Worm (Caenorhabditis elegans) whole organism, young adult: Measurements from ENCODE around the gene R05F9.11.

ENCODE experiments used
- B0336.3 ChIP-seq: fragments of 200-800 bp; sonication (Bioruptor generic); IDR thresholded peaks from 2 replicates; pipeline ENCODE4 v1.3.6; 2022; ENCODE audit warnings: missing genetic modification characterization, missing compliant biosample characterization
- D2030.7 ChIP-seq: fragments of 200-800 bp; sonication (Bioruptor generic); IDR thresholded peaks from 2 replicates; pipeline ENCODE4 v1.3.6; 2022; ENCODE audit warnings: missing genetic modification reagents, missing genetic modification characterization, missing compliant biosample characterization
- F22D6.2 ChIP-seq: sonication (generic microtip); optimal IDR thresholded peaks from 2 replicates; lab custom pipeline; 2016; ENCODE audit warnings: mild to moderate bottlenecking, missing genetic modification characterization, missing compliant biosample characterization
- F33H1.4 ChIP-seq: fragments of 200-800 bp; sonication (Bioruptor generic); IDR thresholded peaks from 2 replicates; pipeline ENCODE4 v1.3.6; 2022; ENCODE audit warnings: missing genetic modification reagents, missing genetic modification characterization, missing compliant biosample characterization
- F37B4.10 ChIP-seq: fragments of 200-800 bp; sonication (Bioruptor generic); IDR thresholded peaks from 2 replicates; pipeline ENCODE4 v1.3.6; 2022; ENCODE audit warnings: missing genetic modification characterization, missing compliant biosample characterization
- F39B2.1 ChIP-seq: fragments of 200-800 bp; sonication (Bioruptor generic); IDR thresholded peaks from 2 replicates; pipeline ENCODE4 v1.3.6; 2022; ENCODE audit warnings: missing genetic modification reagents, missing genetic modification characterization, missing compliant biosample characterization
- F49E8.2 ChIP-seq: sonication (generic microtip); optimal IDR thresholded peaks from 3 replicates; lab custom pipeline; 2017; ENCODE audit warnings: missing genetic modification characterization, mild to moderate bottlenecking, missing compliant biosample characterization, antibody characterized with exemption, moderate library complexity; ENCODE audit not compliant: insufficient read depth
- F52B5.7 ChIP-seq: sonication (generic microtip); optimal IDR thresholded peaks from 2 replicates; lab custom pipeline; 2016; ENCODE audit warnings: mild to moderate bottlenecking, missing genetic modification characterization, missing compliant biosample characterization
- K12H6.12 ChIP-seq: fragments of 200-800 bp; sonication (Bioruptor generic); optimal IDR thresholded peaks from 2 replicates; lab custom pipeline; 2018; ENCODE audit warnings: mild to moderate bottlenecking, missing genetic modification characterization, missing compliant biosample characterization
- T07F8.4 ChIP-seq: sonication (generic microtip); optimal IDR thresholded peaks from 2 replicates; lab custom pipeline; 2016; ENCODE audit warnings: mild to moderate bottlenecking, missing genetic modification characterization, moderate library complexity, missing compliant biosample characterization
- Y53G8AR.9 ChIP-seq: fragments of 200-800 bp; sonication (Bioruptor generic); conservative IDR thresholded peaks from 2 replicates; pipeline ENCODE4 v1.3.6; 2022; ENCODE audit warnings: missing genetic modification reagents, missing genetic modification characterization, missing compliant biosample characterization
- Y67H2A.10 ChIP-seq: fragments of 200-800 bp; sonication (Bioruptor generic); conservative IDR thresholded peaks from 2 replicates; pipeline ENCODE4 v1.3.6; 2022; ENCODE audit warnings: missing genetic modification reagents, missing genetic modification characterization, missing compliant biosample characterization
- Y95B8A.8 ChIP-seq: fragments of 200-800 bp; sonication (Bioruptor generic); IDR thresholded peaks from 2 replicates; pipeline ENCODE4 v1.3.6; 2022; ENCODE audit warnings: missing genetic modification reagents, missing genetic modification characterization, missing compliant biosample characterization
- akir-1 ChIP-seq: fragments of 200-800 bp; sonication (Bioruptor generic); optimal IDR thresholded peaks from 2 replicates; lab custom pipeline; 2018; ENCODE audit warnings: mild to moderate bottlenecking, missing genetic modification characterization, moderate library complexity, missing compliant biosample characterization
- aptf-3 ChIP-seq: fragments of 200-800 bp; sonication (Bioruptor generic); IDR thresholded peaks from 2 replicates; pipeline ENCODE4 v1.3.6; 2022; ENCODE audit warnings: missing genetic modification characterization, missing compliant biosample characterization
- attf-3 ChIP-seq: fragments of 200-800 bp; sonication (Bioruptor generic); conservative IDR thresholded peaks from 2 replicates; pipeline ENCODE4 v1.3.6; 2022; ENCODE audit warnings: missing genetic modification reagents, missing genetic modification characterization, missing compliant biosample characterization
- ceh-27 ChIP-seq: fragments of 200-800 bp; sonication (Bioruptor generic); optimal IDR thresholded peaks from 2 replicates; lab custom pipeline; 2018; ENCODE audit warnings: mild to moderate bottlenecking, missing genetic modification characterization, moderate library complexity, missing compliant biosample characterization
- die-1 ChIP-seq: sonication (generic microtip); optimal IDR thresholded peaks from 2 replicates; lab custom pipeline; 2016; ENCODE audit warnings: missing genotype, mild to moderate bottlenecking, missing genetic modification characterization, missing compliant biosample characterization
- egl-44 ChIP-seq: fragments of 200-800 bp; sonication (Bioruptor generic); IDR thresholded peaks from 2 replicates; pipeline ENCODE4 v1.3.6; 2022; ENCODE audit warnings: missing genetic modification reagents, missing genetic modification characterization, missing compliant biosample characterization
- ekl-4 ChIP-seq: fragments of 200-800 bp; sonication (Bioruptor generic); IDR thresholded peaks from 2 replicates; pipeline ENCODE4 v1.3.6; 2022; ENCODE audit warnings: missing genetic modification reagents, missing genetic modification characterization, missing compliant biosample characterization
- fkh-3 ChIP-seq: sonication (generic microtip); optimal IDR thresholded peaks from 2 replicates; lab custom pipeline; 2016; ENCODE audit warnings: mild to moderate bottlenecking, missing genetic modification characterization, missing compliant biosample characterization
- lag-1 ChIP-seq: fragments of 200-800 bp; sonication (Bioruptor generic); IDR thresholded peaks from 2 replicates; pipeline ENCODE4 v1.3.6; 2022; ENCODE audit warnings: missing genetic modification reagents, missing genetic modification characterization, missing compliant biosample characterization
- let-607 ChIP-seq, 2 experiments: fragments of 200-800 bp in 1 of 2; sonication (Bioruptor generic) in 1 of 2; sonication (generic microtip) in 1 of 2; optimal IDR thresholded peaks; 2 replicates each; lab custom pipeline; 2016 to 2018; ENCODE audit warnings: mild to moderate bottlenecking in 2 of 2, missing compliant biosample characterization in 2 of 2, missing genetic modification characterization in 2 of 2, moderate library complexity in 2 of 2, missing genotype in 1 of 2
- lin-40 ChIP-seq: sonication (generic microtip); optimal IDR thresholded peaks from 2 replicates; lab custom pipeline; 2016; ENCODE audit warnings: missing genetic modification characterization, mild to moderate bottlenecking, missing compliant biosample characterization, missing genotype, missing genetic modification reagents
- madf-3 ChIP-seq: fragments of 200-800 bp; sonication (Bioruptor generic); IDR thresholded peaks from 2 replicates; pipeline ENCODE4 v1.3.6; 2022; ENCODE audit warnings: missing genetic modification reagents, missing genetic modification characterization, missing compliant biosample characterization
- madf-8 ChIP-seq: fragments of 200-800 bp; sonication (Bioruptor generic); conservative IDR thresholded peaks from 2 replicates; pipeline ENCODE4 v1.3.6; 2022; ENCODE audit warnings: missing genetic modification reagents, missing genetic modification characterization, missing compliant biosample characterization
- mes-4 ChIP-seq: sonication (generic microtip); optimal IDR thresholded peaks from 2 replicates; lab custom pipeline; 2016; ENCODE audit warnings: missing genotype, missing genetic modification characterization, missing compliant biosample characterization
- mxl-1 ChIP-seq: sonication (generic microtip); optimal IDR thresholded peaks from 2 replicates; lab custom pipeline; 2016; ENCODE audit warnings: missing genetic modification characterization, missing compliant biosample characterization
- nfya-1 ChIP-seq: sonication (generic microtip); optimal IDR thresholded peaks from 2 replicates; lab custom pipeline; 2017; ENCODE audit warnings: antibody characterized with exemption, missing compliant biosample characterization, missing genetic modification characterization, borderline replicate concordance; ENCODE audit not compliant: insufficient read depth
- nfyb-1 ChIP-seq: fragments of 200-800 bp; sonication (Bioruptor generic); IDR thresholded peaks from 2 replicates; pipeline ENCODE4 v1.3.6; 2022; ENCODE audit warnings: missing genetic modification reagents, missing genetic modification characterization, missing compliant biosample characterization
- nhr-27 ChIP-seq: fragments of 200-800 bp; sonication (Bioruptor generic); optimal IDR thresholded peaks from 2 replicates; lab custom pipeline; 2018; ENCODE audit warnings: mild to moderate bottlenecking, missing genetic modification characterization, moderate library complexity, missing compliant biosample characterization
- nhr-80 ChIP-seq: sonication (generic microtip); optimal IDR thresholded peaks from 2 replicates; lab custom pipeline; 2016; ENCODE audit warnings: missing genetic modification characterization, missing compliant biosample characterization
- pha-4 ChIP-seq: fragments of 150-350 bp; sonication (generic microtip); optimal IDR thresholded peaks from 2 replicates; lab custom pipeline; 2014; ENCODE audit warnings: missing biosample characterization, missing genetic modification reagents, missing genetic modification characterization
- sea-2 ChIP-seq: fragments of 200-800 bp; sonication (Bioruptor generic); IDR thresholded peaks from 2 replicates; pipeline ENCODE4 v1.3.6; 2022; ENCODE audit warnings: missing genetic modification characterization, missing compliant biosample characterization
- snpc-4 ChIP-seq, 5 experiments: fragments of 150-350 bp in 1 of 5; sonication (generic microtip) in 4 of 5; optimal IDR thresholded peaks; 2 replicates each; lab custom pipeline; 2014 to 2018; ENCODE audit warnings: missing genetic modification characterization in 5 of 5, missing biosample characterization in 3 of 5, antibody characterized with exemption in 2 of 5, mild to moderate bottlenecking in 2 of 5, missing compliant biosample characterization in 2 of 5, missing genotype in 2 of 5, moderate library complexity in 2 of 5, missing genetic modification reagents in 1 of 5
- tbx-9 ChIP-seq: sonication (generic microtip); optimal IDR thresholded peaks from 2 replicates; lab custom pipeline; 2016; ENCODE audit warnings: borderline replicate concordance, missing genetic modification characterization, inconsistent platforms, missing compliant biosample characterization
- tlf-1 ChIP-seq: fragments of 200-800 bp; sonication (Bioruptor generic); optimal IDR thresholded peaks from 2 replicates; lab custom pipeline; 2018; ENCODE audit warnings: mild to moderate bottlenecking, missing genetic modification characterization, missing compliant biosample characterization
- unc-130 ChIP-seq: sonication (generic microtip); optimal IDR thresholded peaks from 2 replicates; lab custom pipeline; 2016; ENCODE audit warnings: missing genetic modification reagents, missing genetic modification characterization, missing compliant biosample characterization
- zfh-2 ChIP-seq: fragments of 200-800 bp; sonication (Bioruptor generic); conservative IDR thresholded peaks from 2 replicates; pipeline ENCODE4 v1.3.6; 2022; ENCODE audit warnings: missing genetic modification reagents, missing genetic modification characterization, missing compliant biosample characterization
- ztf-22 ChIP-seq: fragments of 200-800 bp; sonication (Bioruptor generic); optimal IDR thresholded peaks from 2 replicates; lab custom pipeline; 2018; ENCODE audit warnings: mild to moderate bottlenecking, missing genetic modification characterization, moderate library complexity, missing compliant biosample characterization
- ztf-26 ChIP-seq: sonication (generic microtip); optimal IDR thresholded peaks from 2 replicates; lab custom pipeline; 2017; ENCODE audit warnings: missing genetic modification characterization, missing compliant biosample characterization
- ztf-3 ChIP-seq: fragments of 200-800 bp; sonication (Bioruptor generic); optimal IDR thresholded peaks from 2 replicates; lab custom pipeline; 2018; ENCODE audit warnings: mild to moderate bottlenecking, missing genetic modification characterization, missing compliant biosample characterization

R05F9.11 gene

DNA sequence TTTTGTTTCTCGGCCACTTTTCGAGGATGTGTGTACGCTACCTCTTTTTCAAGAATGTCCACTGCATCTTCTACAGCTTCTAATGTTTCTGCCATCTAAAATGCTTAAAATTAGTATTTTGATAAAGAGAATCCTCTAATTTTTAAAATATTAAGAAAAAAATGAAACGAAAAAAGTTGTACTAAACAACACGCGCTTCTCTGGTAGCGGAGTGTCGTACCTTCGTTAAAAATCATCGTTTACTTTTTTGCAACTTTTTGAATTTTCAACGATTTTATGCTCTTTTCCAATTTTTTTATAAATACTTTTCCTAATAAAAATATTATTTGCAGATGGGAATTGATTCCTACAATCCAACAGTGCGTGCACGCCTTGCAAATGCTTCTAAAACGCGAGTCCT, 31.7 kb upstream of the R05F9.11 start, which contains the start of the genes gldi-11 and ZK546.2:
gldi-11 (minus strand) TSS at position 95 of the 400 bp plus-strand sequence.
ZK546.2 (plus strand) TSS at position 333 of the 400 bp plus-strand sequence.
- TF ChIP-seq ekl-4 (no peak), lag-1 (GFP tag; lab: Robert Waterston, UW) (no peak), egl-44 (GFP tag; lab: Robert Waterston, UW) (no peak), attf-3 (GFP tag; lab: Robert Waterston, UW) (peak; percentile 82), F33H1.4 (no peak), F37B4.10 (GFP tag; lab: Robert Waterston, UW) (no peak), unc-130 (no peak)

DNA sequence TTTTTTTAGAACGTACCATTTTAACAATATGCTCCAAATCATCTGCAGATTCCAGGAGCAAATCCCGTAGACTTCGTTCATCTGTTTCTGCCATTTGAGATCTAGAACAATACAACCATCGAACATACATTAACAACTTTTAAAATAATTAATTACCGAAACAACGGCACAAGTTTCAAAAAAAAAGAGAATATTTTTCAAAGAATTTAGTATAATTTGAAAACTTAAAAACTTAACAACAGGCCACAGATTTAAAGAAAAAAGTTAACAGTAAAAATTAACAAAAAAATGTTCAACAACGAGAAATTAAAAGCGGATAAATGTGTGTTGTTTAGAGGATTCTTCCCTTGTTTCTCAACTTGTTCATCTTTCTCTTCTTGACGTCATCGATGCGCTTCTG, 29.8 kb upstream of the R05F9.11 start, which contains the start of gene mdt-4:
mdt-4 (minus strand) TSS at position 101 of the 400 bp plus-strand sequence.
- no peak for TF ChIP-seq F52B5.7 (tag; lab: Kevin White, UChicago)
- TF ChIP-seq, all 124 proteins: peak for 0

DNA sequence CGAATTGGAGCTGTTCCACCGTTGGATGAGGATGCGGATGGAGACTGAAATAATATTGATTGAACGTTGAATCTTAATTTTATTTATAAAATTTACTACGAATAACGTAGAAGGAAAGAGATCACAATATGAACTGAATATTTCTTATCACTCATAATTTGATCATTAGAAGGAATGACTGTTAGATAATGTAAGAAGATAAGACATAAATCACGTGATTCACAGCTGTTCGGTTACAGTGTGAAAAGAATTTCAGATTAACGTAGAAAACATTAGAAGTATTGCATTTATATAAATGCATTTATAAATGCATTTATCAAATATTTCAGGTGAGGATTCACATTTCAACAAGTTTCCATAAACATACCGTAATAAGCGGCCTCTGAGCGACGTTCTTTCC, 28.8 kb upstream of the R05F9.11 start:
- no peak for TF ChIP-seq Y67H2A.10 (GFP tag; lab: Robert Waterston, UW)
- peak; percentile 21 for TF ChIP-seq nhr-80 (tag; lab: Kevin White, UChicago)

DNA sequence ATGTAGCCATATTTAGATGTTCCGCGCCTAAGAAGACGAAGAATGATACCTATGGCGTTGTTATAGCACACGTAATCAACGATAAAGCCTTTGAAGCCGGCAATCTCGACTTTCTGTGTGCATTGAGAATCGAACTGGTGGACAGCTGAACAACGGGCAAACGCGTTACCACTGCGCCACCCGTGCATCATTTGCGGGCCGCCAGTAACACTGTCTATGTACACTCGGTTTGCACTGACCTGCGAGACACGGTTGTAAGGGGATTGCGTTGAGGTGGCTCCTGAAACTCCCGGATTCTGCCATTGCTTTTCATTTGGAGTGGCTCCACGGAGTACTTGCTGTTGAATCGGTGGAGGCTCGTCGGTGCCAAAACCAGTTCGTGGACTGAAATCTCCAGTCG, 28.4 kb upstream of the R05F9.11 start:
- TF ChIP-seq F39B2.1 (GFP tag; lab: Robert Waterston, UW), result no peak
- peak; percentile 47; the same call in 1 of the 2 replicates for TF ChIP-seq D2030.7 (GFP tag; lab: Robert Waterston, UW)
- TF ChIP-seq lin-40, result peak; percentile 32
- no peak for TF ChIP-seq ztf-3 (GFP tag; lab: Kevin White, UChicago)
- TF ChIP-seq nfyb-1, result peak; percentile 77
- peak in 1 of 2 experiments; percentile 40 for TF ChIP-seq let-607 (tag; optimal IDR thresholded peaks at IDR 0.05; lab: Kevin White, UChicago)
- TF ChIP-seq zfh-2 (GFP tag; lab: Robert Waterston, UW), result peak; percentile 83
- peak; percentile 58 for TF ChIP-seq T07F8.4
- TF ChIP-seq nhr-27 (tag; lab: Kevin White, UChicago), result peak; percentile 31
- peak; percentile 46 for TF ChIP-seq F22D6.2 (tag; lab: Kevin White, UChicago)
- TF ChIP-seq ceh-27 (GFP tag; lab: Kevin White, UChicago), result peak; percentile 49
- peak; percentile 64 for TF ChIP-seq die-1 (tag; lab: Kevin White, UChicago)
- peak; percentile 67 for TF ChIP-seq Y95B8A.8 (GFP tag; lab: Robert Waterston, UW)
- TF ChIP-seq snpc-4 (GFP tag; optimal IDR thresholded peaks at IDR 0.05; lab: Kevin White, UChicago), result peak; percentile 64
- peak in 3 of 4 experiments; percentile 24 to 56 (median 29) for TF ChIP-seq snpc-4 (tag; optimal IDR thresholded peaks at IDR 0.05; lab: Kevin White, UChicago)
- TF ChIP-seq F49E8.2 (tag; lab: Kevin White, UChicago), result peak; percentile 46
- peak; percentile 85; the same call in 1 of the 2 replicates for TF ChIP-seq aptf-3 (GFP tag; lab: Robert Waterston, UW)
- peak; percentile 85 for TF ChIP-seq ztf-26 (tag; lab: Kevin White, UChicago)
- no peak for TF ChIP-seq tlf-1
- TF ChIP-seq madf-8 (GFP tag; lab: Robert Waterston, UW), result no peak
- peak; percentile 18 for TF ChIP-seq K12H6.12 (tag; lab: Kevin White, UChicago)
- no peak for TF ChIP-seq nfya-1 (tag; lab: Kevin White, UChicago)
- no peak for TF ChIP-seq akir-1
- 0 out of 2 replicates have a peak, but pooled peaks have one; percentile 19 for TF ChIP-seq F33H1.4
- no peak for TF ChIP-seq sea-2 (GFP tag; lab: Robert Waterston, UW)
- no peak for TF ChIP-seq tbx-9 (tag; lab: Kevin White, UChicago)
- peak; percentile 78 for TF ChIP-seq fkh-3 (tag; lab: Kevin White, UChicago)
- no peak for TF ChIP-seq pha-4 (tag; lab: Kevin White, UChicago)
- TF ChIP-seq B0336.3 (GFP tag; lab: Robert Waterston, UW), result peak; percentile 60
- TF ChIP-seq Y53G8AR.9 (GFP tag; lab: Robert Waterston, UW), result peak; percentile 81
- TF ChIP-seq mes-4 (tag; lab: Kevin White, UChicago), result peak; percentile 76
- no peak for TF ChIP-seq mxl-1 (tag; lab: Kevin White, UChicago)
- TF ChIP-seq ztf-22 (GFP tag; lab: Kevin White, UChicago), result no peak
- 0 out of 2 replicates have a peak, but pooled peaks have one; percentile 70 for TF ChIP-seq madf-3 (GFP tag; lab: Robert Waterston, UW)
